Worm (Caenorhabditis elegans) whole organism, young adult: Measurements from ENCODE around the gene T26H5.9.
A peak's percentile ranks its signal among the peaks of the same experiment; 100 is the strongest.

Experiments
- B0261.1 ChIP-seq: sonication (generic microtip); optimal IDR thresholded peaks from 2 replicates; lab custom pipeline; 2016; ENCODE audit warnings: mild to moderate bottlenecking, missing genetic modification characterization, moderate library complexity, missing compliant biosample characterization
- C06A6.2 ChIP-seq: fragments of 200-800 bp; sonication (Bioruptor generic); conservative IDR thresholded peaks from 2 replicates; pipeline ENCODE4 v1.3.6; 2022; ENCODE audit warnings: missing genetic modification characterization, missing compliant biosample characterization
- D2030.7 ChIP-seq: fragments of 200-800 bp; sonication (Bioruptor generic); IDR thresholded peaks from 2 replicates; pipeline ENCODE4 v1.3.6; 2022; ENCODE audit warnings: missing genetic modification reagents, missing genetic modification characterization, missing compliant biosample characterization
- F22D6.2 ChIP-seq: sonication (generic microtip); optimal IDR thresholded peaks from 2 replicates; lab custom pipeline; 2016; ENCODE audit warnings: mild to moderate bottlenecking, missing genetic modification characterization, missing compliant biosample characterization
- F33H1.4 ChIP-seq: fragments of 200-800 bp; sonication (Bioruptor generic); IDR thresholded peaks from 2 replicates; pipeline ENCODE4 v1.3.6; 2022; ENCODE audit warnings: missing genetic modification reagents, missing genetic modification characterization, missing compliant biosample characterization
- F39B2.1 ChIP-seq: fragments of 200-800 bp; sonication (Bioruptor generic); IDR thresholded peaks from 2 replicates; pipeline ENCODE4 v1.3.6; 2022; ENCODE audit warnings: missing genetic modification reagents, missing genetic modification characterization, missing compliant biosample characterization
- F57C9.4 ChIP-seq: sonication (generic microtip); optimal IDR thresholded peaks from 2 replicates; lab custom pipeline; 2017; ENCODE audit warnings: mild to moderate bottlenecking, missing genetic modification characterization, missing compliant biosample characterization
- T26A5.8 ChIP-seq: sonication (generic microtip); optimal IDR thresholded peaks from 2 replicates; lab custom pipeline; 2016; ENCODE audit warnings: missing genetic modification characterization, missing compliant biosample characterization
- Y53G8AR.9 ChIP-seq: fragments of 200-800 bp; sonication (Bioruptor generic); conservative IDR thresholded peaks from 2 replicates; pipeline ENCODE4 v1.3.6; 2022; ENCODE audit warnings: missing genetic modification reagents, missing genetic modification characterization, missing compliant biosample characterization
- Y56A3A.18 ChIP-seq: fragments of 200-800 bp; sonication (Bioruptor generic); IDR thresholded peaks from 2 replicates; pipeline ENCODE4 v1.3.6; 2022; ENCODE audit warnings: missing genetic modification reagents, missing genetic modification characterization, missing compliant biosample characterization
- Y95B8A.8 ChIP-seq: fragments of 200-800 bp; sonication (Bioruptor generic); IDR thresholded peaks from 2 replicates; pipeline ENCODE4 v1.3.6; 2022; ENCODE audit warnings: missing genetic modification reagents, missing genetic modification characterization, missing compliant biosample characterization
- ZK185.1 ChIP-seq: sonication (generic microtip); optimal IDR thresholded peaks from 2 replicates; lab custom pipeline; 2016; ENCODE audit warnings: mild to moderate bottlenecking, missing genetic modification characterization, missing compliant biosample characterization; ENCODE audit not compliant: poor library complexity, severe bottlenecking
- aptf-2 ChIP-seq: fragments of 200-800 bp; sonication (Bioruptor generic); conservative IDR thresholded peaks from 2 replicates; pipeline ENCODE4 v1.3.6; 2022; ENCODE audit warnings: missing genetic modification reagents, missing genetic modification characterization, missing compliant biosample characterization
- attf-3 ChIP-seq: fragments of 200-800 bp; sonication (Bioruptor generic); conservative IDR thresholded peaks from 2 replicates; pipeline ENCODE4 v1.3.6; 2022; ENCODE audit warnings: missing genetic modification reagents, missing genetic modification characterization, missing compliant biosample characterization
- ccch-3 ChIP-seq: fragments of 200-800 bp; sonication (Bioruptor generic); optimal IDR thresholded peaks from 2 replicates; lab custom pipeline; 2018; ENCODE audit warnings: mild to moderate bottlenecking, missing genetic modification characterization, missing compliant biosample characterization
- ceh-100 ChIP-seq: fragments of 200-800 bp; sonication (Bioruptor generic); IDR thresholded peaks from 2 replicates; pipeline ENCODE4 v1.3.6; 2022; ENCODE audit warnings: missing genetic modification reagents, missing genetic modification characterization, missing compliant biosample characterization
- ceh-58 ChIP-seq: fragments of 200-800 bp; sonication (Bioruptor generic); IDR thresholded peaks from 2 replicates; pipeline ENCODE4 v1.3.6; 2022; ENCODE audit warnings: missing genetic modification characterization, missing compliant biosample characterization
- efl-1 ChIP-seq: fragments of 150-350 bp; optimal IDR thresholded peaks from 2 replicates; lab custom pipeline; 2014; ENCODE audit warnings: missing biosample characterization, missing genetic modification reagents, missing genetic modification characterization
- fkh-3 ChIP-seq: sonication (generic microtip); optimal IDR thresholded peaks from 2 replicates; lab custom pipeline; 2016; ENCODE audit warnings: mild to moderate bottlenecking, missing genetic modification characterization, missing compliant biosample characterization
- gei-17 ChIP-seq: fragments of 200-800 bp; sonication (Bioruptor generic); optimal IDR thresholded peaks from 2 replicates; lab custom pipeline; 2018; ENCODE audit warnings: mild to moderate bottlenecking, missing genetic modification characterization, missing compliant biosample characterization
- him-1 ChIP-seq: sonication (generic microtip); optimal IDR thresholded peaks from 2 replicates; lab custom pipeline; 2016; ENCODE audit warnings: missing genotype, missing genetic modification reagents, missing genetic modification characterization, missing compliant biosample characterization
- hlh-26 ChIP-seq: fragments of 200-800 bp; sonication (Bioruptor generic); conservative IDR thresholded peaks from 2 replicates; pipeline ENCODE4 v1.3.6; 2022; ENCODE audit warnings: missing genetic modification reagents, missing genetic modification characterization, missing compliant biosample characterization
- hmg-1.2 ChIP-seq: fragments of 200-800 bp; sonication (Bioruptor generic); IDR thresholded peaks from 2 replicates; pipeline ENCODE4 v1.3.6; 2022; ENCODE audit warnings: missing genetic modification reagents, missing genetic modification characterization, missing compliant biosample characterization
- hmg-20 ChIP-seq: fragments of 200-800 bp; sonication (Bioruptor generic); IDR thresholded peaks from 2 replicates; pipeline ENCODE4 v1.3.6; 2022; ENCODE audit warnings: missing genetic modification reagents, missing genetic modification characterization, missing compliant biosample characterization
- let-526 ChIP-seq: fragments of 200-800 bp; sonication (Bioruptor generic); IDR thresholded peaks from 2 replicates; pipeline ENCODE4 v1.3.6; 2022; ENCODE audit warnings: missing genetic modification reagents, missing genetic modification characterization, missing compliant biosample characterization
- let-607 ChIP-seq, 2 experiments: fragments of 200-800 bp in 1 of 2; sonication (Bioruptor generic) in 1 of 2; sonication (generic microtip) in 1 of 2; optimal IDR thresholded peaks; 2 replicates each; lab custom pipeline; 2016 to 2018; ENCODE audit warnings: mild to moderate bottlenecking in 2 of 2, missing compliant biosample characterization in 2 of 2, missing genetic modification characterization in 2 of 2, moderate library complexity in 2 of 2, missing genotype in 1 of 2
- lin-26 ChIP-seq: fragments of 200-800 bp; sonication (Bioruptor generic); IDR thresholded peaks from 2 replicates; pipeline ENCODE4 v1.3.6; 2022; ENCODE audit warnings: missing genetic modification reagents, missing genetic modification characterization, missing compliant biosample characterization
- lin-35 ChIP-seq, 3 experiments: fragments of 150-350 bp in 2 of 3; sonication (generic microtip) in 1 of 3; optimal IDR thresholded peaks; 2 replicates each; lab custom pipeline; 2014 to 2018; ENCODE audit warnings: missing biosample characterization in 3 of 3, missing genetic modification characterization in 3 of 3, missing genetic modification reagents in 3 of 3
- lin-54 ChIP-seq: fragments of 200-800 bp; sonication (Bioruptor generic); optimal IDR thresholded peaks from 2 replicates; lab custom pipeline; 2018; ENCODE audit warnings: mild to moderate bottlenecking, missing genetic modification characterization, missing compliant biosample characterization
- lsl-1 ChIP-seq: fragments of 200-800 bp; sonication (Bioruptor generic); optimal IDR thresholded peaks from 2 replicates; lab custom pipeline; 2018; ENCODE audit warnings: mild to moderate bottlenecking, missing genetic modification characterization, moderate library complexity, missing compliant biosample characterization
- madf-8 ChIP-seq: fragments of 200-800 bp; sonication (Bioruptor generic); conservative IDR thresholded peaks from 2 replicates; pipeline ENCODE4 v1.3.6; 2022; ENCODE audit warnings: missing genetic modification reagents, missing genetic modification characterization, missing compliant biosample characterization
- mcd-1 ChIP-seq: fragments of 200-800 bp; sonication (Bioruptor generic); IDR thresholded peaks from 2 replicates; pipeline ENCODE4 v1.3.6; 2022; ENCODE audit warnings: missing genetic modification reagents, missing genetic modification characterization, missing compliant biosample characterization
- mes-4 ChIP-seq: sonication (generic microtip); optimal IDR thresholded peaks from 2 replicates; lab custom pipeline; 2016; ENCODE audit warnings: missing genotype, missing genetic modification characterization, missing compliant biosample characterization
- mxl-1 ChIP-seq: sonication (generic microtip); optimal IDR thresholded peaks from 2 replicates; lab custom pipeline; 2016; ENCODE audit warnings: missing genetic modification characterization, missing compliant biosample characterization
- nhr-80 ChIP-seq: sonication (generic microtip); optimal IDR thresholded peaks from 2 replicates; lab custom pipeline; 2016; ENCODE audit warnings: missing genetic modification characterization, missing compliant biosample characterization
- rec-8 ChIP-seq, 2 experiments: sonication (generic microtip); optimal IDR thresholded peaks; 2 replicates each; lab custom pipeline; 2016; ENCODE audit warnings: mild to moderate bottlenecking in 2 of 2, missing genetic modification characterization in 2 of 2, missing genetic modification reagents in 2 of 2, missing genotype in 2 of 2, missing biosample characterization in 1 of 2, missing compliant biosample characterization in 1 of 2, moderate library complexity in 1 of 2
- rpc-1 ChIP-seq, 2 experiments: fragments of 150-350 bp in 1 of 2; sonication (generic microtip) in 1 of 2; optimal IDR thresholded peaks; 2 replicates each; lab custom pipeline; 2014 to 2018; ENCODE audit warnings: missing biosample characterization in 1 of 2, missing genetic modification characterization in 1 of 2, missing genetic modification reagents in 1 of 2, missing genotype in 1 of 2
- sdz-38 ChIP-seq: sonication (generic microtip); optimal IDR thresholded peaks from 2 replicates; lab custom pipeline; 2016; ENCODE audit warnings: missing genotype, missing genetic modification characterization, missing compliant biosample characterization
- tbx-9 ChIP-seq: sonication (generic microtip); optimal IDR thresholded peaks from 2 replicates; lab custom pipeline; 2016; ENCODE audit warnings: borderline replicate concordance, missing genetic modification characterization, inconsistent platforms, missing compliant biosample characterization
- zim-3 ChIP-seq: sonication (generic microtip); optimal IDR thresholded peaks from 2 replicates; lab custom pipeline; 2017; ENCODE audit warnings: mild to moderate bottlenecking, missing genetic modification characterization, moderate library complexity, missing compliant biosample characterization
- ztf-18 ChIP-seq: sonication (generic microtip); optimal IDR thresholded peaks from 2 replicates; lab custom pipeline; 2016; ENCODE audit warnings: missing genotype, mild to moderate bottlenecking, missing genetic modification characterization, missing compliant biosample characterization
- ztf-28 ChIP-seq: fragments of 200-800 bp; sonication (Bioruptor generic); IDR thresholded peaks from 2 replicates; pipeline ENCODE4 v1.3.6; 2022; ENCODE audit warnings: missing genetic modification reagents, missing genetic modification characterization, missing compliant biosample characterization
- ztf-3 ChIP-seq: fragments of 200-800 bp; sonication (Bioruptor generic); optimal IDR thresholded peaks from 2 replicates; lab custom pipeline; 2018; ENCODE audit warnings: mild to moderate bottlenecking, missing genetic modification characterization, missing compliant biosample characterization
- ztf-6 ChIP-seq: fragments of 200-800 bp; sonication (Bioruptor generic); IDR thresholded peaks from 2 replicates; pipeline ENCODE4 v1.3.6; 2022; ENCODE audit warnings: missing genetic modification reagents, missing genetic modification characterization, missing compliant biosample characterization

T26H5.9 gene

DNA sequence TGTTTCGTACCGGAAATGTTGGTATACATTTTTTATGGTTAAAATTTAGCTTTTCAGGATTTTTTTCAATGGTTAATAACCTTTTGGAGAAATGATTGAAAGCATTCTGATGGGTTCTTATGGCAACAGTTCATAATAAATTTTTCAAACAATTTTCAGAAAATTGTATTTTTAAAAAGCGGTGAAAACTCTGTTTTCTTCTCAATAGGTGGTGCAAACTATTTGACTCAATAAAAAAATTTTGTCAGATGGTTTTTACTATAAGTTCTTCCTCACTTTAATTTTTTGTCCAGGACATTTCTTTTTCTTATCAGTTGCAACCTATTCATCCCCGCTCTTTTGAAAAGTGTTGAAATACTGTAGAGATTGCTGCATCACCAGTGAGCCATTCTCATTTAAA is 4.1 kb downstream of the T26H5.9 start, which contains the start of gene T26H5.14:
T26H5.14 (plus strand) TSS at position 301 of the 400 bp plus-strand sequence.
- TF ChIP-seq mxl-1 (tag; lab: Kevin White, UChicago) (no peak), D2030.7 (GFP tag; lab: Robert Waterston, UW) (no peak), hmg-1.2 (GFP tag; lab: Robert Waterston, UW) (no peak), zim-3 (tag; lab: Kevin White, UChicago) (no peak), ztf-18 (tag; lab: Kevin White, UChicago) (no peak), lsl-1 (GFP tag; lab: Kevin White, UChicago) (no peak), F39B2.1 (GFP tag; lab: Robert Waterston, UW) (no peak), hlh-26 (GFP tag; lab: Robert Waterston, UW) (no peak), let-607 (tag; optimal IDR thresholded peaks at IDR 0.05; lab: Kevin White, UChicago) (no peak), ZK185.1 (tag; lab: Kevin White, UChicago) (no peak), him-1 (tag; lab: Kevin White, UChicago) (no peak), mcd-1 (GFP tag; lab: Robert Waterston, UW) (no peak), sdz-38 (tag; lab: Kevin White, UChicago) (no peak), T26A5.8 (tag; lab: Kevin White, UChicago) (no peak), aptf-2 (GFP tag; lab: Robert Waterston, UW) (no peak), ztf-28 (GFP tag; lab: Robert Waterston, UW) (no peak), lin-35 (GFP tag; optimal IDR thresholded peaks at IDR 0.05; lab: Kevin White, UChicago) (no peak)

DNA sequence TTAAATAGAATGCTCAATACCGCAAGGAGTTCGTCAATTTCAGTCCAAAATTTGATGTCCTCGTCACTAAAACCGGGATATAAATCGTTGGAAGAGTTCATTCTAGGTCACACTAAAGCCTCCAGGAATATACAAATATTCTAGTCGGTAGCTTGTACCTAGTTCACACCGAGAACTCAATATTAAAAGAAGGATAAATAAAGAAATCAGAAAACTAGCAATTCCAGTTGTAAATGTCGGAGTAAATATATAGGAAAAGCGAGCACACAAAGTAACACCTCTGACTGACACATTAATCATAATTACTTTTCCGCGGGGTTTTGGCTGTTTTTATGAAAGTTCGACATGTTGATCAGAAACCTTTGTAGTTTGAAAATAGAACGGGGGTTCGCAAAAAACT is 6.7 kb downstream of the T26H5.9 start, which contains the start of gene srw-33:
srw-33 (minus strand) TSS at position 101 of the 400 bp plus-strand sequence.
- TF ChIP-seq ccch-3 (no peak), fkh-3 (tag; lab: Kevin White, UChicago) (no peak), gei-17 (GFP tag; lab: Kevin White, UChicago) (no peak), C06A6.2 (GFP tag; lab: Robert Waterston, UW) (no peak), F22D6.2 (no peak), Y53G8AR.9 (GFP tag; lab: Robert Waterston, UW) (no peak), hmg-1.2 (GFP tag; lab: Robert Waterston, UW) (no peak), ceh-100 (GFP tag; lab: Robert Waterston, UW) (no peak), tbx-9 (tag; lab: Kevin White, UChicago) (no peak), hlh-26 (GFP tag; lab: Robert Waterston, UW) (no peak), efl-1 (no peak), attf-3 (no peak), ceh-58 (GFP tag; lab: Robert Waterston, UW) (no peak), Y56A3A.18 (no peak), mes-4 (tag; lab: Kevin White, UChicago) (no peak)

DNA sequence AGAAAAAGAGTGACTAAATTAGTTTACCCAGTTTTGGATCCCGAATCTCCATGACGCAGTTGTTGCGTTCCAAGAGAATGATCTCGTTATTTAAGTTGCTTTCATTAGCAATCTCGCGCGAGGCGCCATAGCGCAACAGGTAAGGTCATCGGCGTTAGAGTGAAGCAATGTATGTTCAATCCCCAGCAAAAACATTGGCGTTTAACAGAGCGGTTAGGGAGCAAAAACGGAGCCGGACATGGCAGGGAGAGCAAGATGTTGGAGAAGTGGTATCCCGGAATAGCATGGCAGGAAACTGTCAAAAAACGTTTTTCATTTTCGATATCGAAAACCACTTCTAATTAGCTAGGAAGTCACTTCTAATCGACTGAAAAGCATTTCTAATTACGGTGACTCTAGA is 9.6 kb downstream of the T26H5.9 start:
- TF ChIP-seq mes-4 (tag; lab: Kevin White, UChicago) = peak; percentile 47
- TF ChIP-seq F33H1.4 (GFP tag; lab: Robert Waterston, UW) = peak; percentile 30; the same call in 1 of the 2 replicates
- peak; percentile 16 for TF ChIP-seq lin-54
- TF ChIP-seq ceh-100 (GFP tag; lab: Robert Waterston, UW) = no peak
- peak; percentile 32 for TF ChIP-seq fkh-3 (tag; lab: Kevin White, UChicago)
- peak; percentile 93 for TF ChIP-seq lin-26 (GFP tag; lab: Robert Waterston, UW)
- TF ChIP-seq ztf-6 (GFP tag; lab: Robert Waterston, UW) = no peak
- TF ChIP-seq hmg-20 (GFP tag; lab: Robert Waterston, UW) = 0 out of 2 replicates have a peak, but pooled peaks have one; percentile 20
- peak in 1 of 2 experiments; percentile 67 for TF ChIP-seq rec-8 (tag; optimal IDR thresholded peaks at IDR 0.05; lab: Kevin White, UChicago)
- no peak for TF ChIP-seq madf-8 (GFP tag; lab: Robert Waterston, UW)
- TF ChIP-seq lin-35 (GFP tag; optimal IDR thresholded peaks at IDR 0.05; lab: Kevin White, UChicago) = no peak
- peak; percentile 60 for TF ChIP-seq rpc-1 (optimal IDR thresholded peaks at IDR 0.05; lab: Kevin White, UChicago)
- TF ChIP-seq rpc-1 (tag; optimal IDR thresholded peaks at IDR 0.05; lab: Kevin White, UChicago) = peak; percentile 78
- TF ChIP-seq T26A5.8 (tag; lab: Kevin White, UChicago) = no peak
- no peak for TF ChIP-seq nhr-80 (tag; lab: Kevin White, UChicago)
- peak; percentile 43 for TF ChIP-seq ZK185.1 (tag; lab: Kevin White, UChicago)
- no peak; the same call in 1 of the 2 replicates for TF ChIP-seq F39B2.1 (GFP tag; lab: Robert Waterston, UW)
- TF ChIP-seq Y95B8A.8 (GFP tag; lab: Robert Waterston, UW) = no peak
- TF ChIP-seq F57C9.4 (tag; lab: Kevin White, UChicago) = no peak
- TF ChIP-seq mxl-1 (tag; lab: Kevin White, UChicago) = peak; percentile 10
- TF ChIP-seq B0261.1 (tag; lab: Kevin White, UChicago) = peak; percentile 67
- TF ChIP-seq Y56A3A.18 = peak; percentile 69; the same call in 1 of the 2 replicates
- TF ChIP-seq ztf-3 = no peak
- no peak for TF ChIP-seq let-526 (GFP tag; lab: Robert Waterston, UW)
